Worm (Caenorhabditis elegans): ENCODE measurements around the gene rga-4.

- no peak for TF ChIP-seq nhr-77 (tag; optimal IDR thresholded peaks at IDR 0.05)
- TF ChIP-seq lin-15B (tag; optimal IDR thresholded peaks at IDR 0.05) = no peak
- TF ChIP-seq unc-62 (GFP tag; optimal IDR thresholded peaks at IDR 0.05) = no peak
- no peak for TF ChIP-seq snpc-4 (tag; optimal IDR thresholded peaks at IDR 0.05)
- no peak for TF ChIP-seq nhr-237 (tag; optimal IDR thresholded peaks at IDR 0.05)
- no peak for TF ChIP-seq lsy-2 (tag; optimal IDR thresholded peaks at IDR 0.05)
- TF ChIP-seq fos-1 (tag; optimal IDR thresholded peaks at IDR 0.05) = no peak
- TF ChIP-seq elt-2 (tag; optimal IDR thresholded peaks at IDR 0.05) = no peak
- TF ChIP-seq nhr-12 (tag; optimal IDR thresholded peaks at IDR 0.05) = no peak
- TF ChIP-seq lin-13 (GFP tag; optimal IDR thresholded peaks at IDR 0.05) = no peak
- no peak for TF ChIP-seq blmp-1 (tag; optimal IDR thresholded peaks at IDR 0.05)
- TF ChIP-seq hlh-17 (GFP tag; optimal IDR thresholded peaks at IDR 0.05; ENCODE audit: borderline replicate concordance) = no peak
- no peak for TF ChIP-seq nhr-20 (tag; optimal IDR thresholded peaks at IDR 0.05)
- TF ChIP-seq ztf-4 (tag; optimal IDR thresholded peaks at IDR 0.05) = no peak
These were observed 40.3 kb upstream of the rga-4 start for ce11 chrV:1423338-1423737.
